Worm (Caenorhabditis elegans): Measurements from ENCODE around the gene C32B5.15.

- TF ChIP-seq die-1 (tag; optimal IDR thresholded peaks at IDR 0.05) (no peak), pha-4 (tag; optimal IDR thresholded peaks at IDR 0.05) (no peak), cebp-1 (GFP tag; IDR thresholded peaks at IDR 0.05) (no peak), cebp-1 (tag; optimal IDR thresholded peaks at IDR 0.05) (no peak), mes-4 (tag; optimal IDR thresholded peaks at IDR 0.05) (no peak), ccch-3 (GFP tag; optimal IDR thresholded peaks at IDR 0.05) (no peak), Y53F4B.3 (GFP tag; IDR thresholded peaks at IDR 0.05) (no peak), snpc-4 (GFP tag; optimal IDR thresholded peaks at IDR 0.05) (no peak), snpc-4 (tag; optimal IDR thresholded peaks at IDR 0.05) (no peak), F33H1.4 (GFP tag; IDR thresholded peaks at IDR 0.05) (no peak), sea-2 (GFP tag; IDR thresholded peaks at IDR 0.05) (no peak)
Observed at ce11 chrII:948091-948490, 24.7 kb downstream of the C32B5.15 start, which contains the start of gene fbxc-32.

Data from whole organism, young adult.